Worm (Caenorhabditis elegans) whole organism, young adult: Measurements from ENCODE around the gene C18E9.9.
A peak's percentile ranks its signal among the peaks of the same experiment; 100 is the strongest.

Experiments
- C17E4.6 ChIP-seq: fragments of 200-800 bp; sonication (Bioruptor generic); IDR thresholded peaks from 2 replicates; pipeline ENCODE4 v1.3.6; 2022; ENCODE audit warnings: missing genetic modification reagents, missing genetic modification characterization, missing compliant biosample characterization
- F10E7.11 ChIP-seq: sonication (generic microtip); optimal IDR thresholded peaks from 2 replicates; lab custom pipeline; 2017; ENCODE audit warnings: mild to moderate bottlenecking, missing genetic modification characterization, moderate library complexity, missing compliant biosample characterization
- F23B12.7 ChIP-seq: sonication (generic microtip); optimal IDR thresholded peaks from 2 replicates; lab custom pipeline; 2017; ENCODE audit warnings: missing genetic modification characterization, mild to moderate bottlenecking, missing compliant biosample characterization, antibody characterized with exemption, moderate library complexity; ENCODE audit not compliant: insufficient read depth
- F33H1.4 ChIP-seq: fragments of 200-800 bp; sonication (Bioruptor generic); IDR thresholded peaks from 2 replicates; pipeline ENCODE4 v1.3.6; 2022; ENCODE audit warnings: missing genetic modification reagents, missing genetic modification characterization, missing compliant biosample characterization
- F52B5.7 ChIP-seq: sonication (generic microtip); optimal IDR thresholded peaks from 2 replicates; lab custom pipeline; 2016; ENCODE audit warnings: mild to moderate bottlenecking, missing genetic modification characterization, missing compliant biosample characterization
- K12H6.12 ChIP-seq: fragments of 200-800 bp; sonication (Bioruptor generic); optimal IDR thresholded peaks from 2 replicates; lab custom pipeline; 2018; ENCODE audit warnings: mild to moderate bottlenecking, missing genetic modification characterization, missing compliant biosample characterization
- Y56A3A.18 ChIP-seq: fragments of 200-800 bp; sonication (Bioruptor generic); IDR thresholded peaks from 2 replicates; pipeline ENCODE4 v1.3.6; 2022; ENCODE audit warnings: missing genetic modification reagents, missing genetic modification characterization, missing compliant biosample characterization
- ama-1 ChIP-seq, 3 experiments: fragments of 150-350 bp in 1 of 3; sonication (generic microtip) in 2 of 3; optimal IDR thresholded peaks; 2 replicates each; lab custom pipeline; 2014 to 2018; ENCODE audit warnings: missing biosample characterization in 2 of 3, missing genetic modification characterization in 2 of 3, missing genetic modification reagents in 2 of 3
- athp-1 ChIP-seq: sonication (generic microtip); optimal IDR thresholded peaks from 2 replicates; lab custom pipeline; 2017; ENCODE audit warnings: mild to moderate bottlenecking, missing genetic modification characterization, missing compliant biosample characterization
- attf-5 ChIP-seq: fragments of 200-800 bp; sonication (Bioruptor generic); optimal IDR thresholded peaks from 2 replicates; lab custom pipeline; 2018; ENCODE audit warnings: mild to moderate bottlenecking, missing genetic modification characterization, missing compliant biosample characterization
- bed-2 ChIP-seq: fragments of 200-800 bp; sonication (Bioruptor generic); IDR thresholded peaks from 2 replicates; pipeline ENCODE4 v1.3.6; 2022; ENCODE audit warnings: missing genetic modification reagents, missing genetic modification characterization, missing compliant biosample characterization
- cebp-2 ChIP-seq: fragments of 200-800 bp; sonication (Bioruptor generic); IDR thresholded peaks from 2 replicates; pipeline ENCODE4 v1.3.6; 2022; ENCODE audit warnings: missing genetic modification characterization, missing compliant biosample characterization
- die-1 ChIP-seq: sonication (generic microtip); optimal IDR thresholded peaks from 2 replicates; lab custom pipeline; 2016; ENCODE audit warnings: missing genotype, mild to moderate bottlenecking, missing genetic modification characterization, missing compliant biosample characterization
- dpl-1 ChIP-seq: fragments of 150-350 bp; optimal IDR thresholded peaks from 2 replicates; lab custom pipeline; 2014; ENCODE audit warnings: missing biosample characterization, missing genetic modification reagents, missing genetic modification characterization
- egl-44 ChIP-seq: fragments of 200-800 bp; sonication (Bioruptor generic); IDR thresholded peaks from 2 replicates; pipeline ENCODE4 v1.3.6; 2022; ENCODE audit warnings: missing genetic modification reagents, missing genetic modification characterization, missing compliant biosample characterization
- egrh-3 ChIP-seq: fragments of 200-800 bp; sonication (Bioruptor generic); IDR thresholded peaks from 2 replicates; pipeline ENCODE4 v1.3.6; 2022; ENCODE audit warnings: missing genetic modification reagents, missing genetic modification characterization, missing compliant biosample characterization
- ekl-4 ChIP-seq: fragments of 200-800 bp; sonication (Bioruptor generic); IDR thresholded peaks from 2 replicates; pipeline ENCODE4 v1.3.6; 2022; ENCODE audit warnings: missing genetic modification reagents, missing genetic modification characterization, missing compliant biosample characterization
- gei-17 ChIP-seq: fragments of 200-800 bp; sonication (Bioruptor generic); optimal IDR thresholded peaks from 2 replicates; lab custom pipeline; 2018; ENCODE audit warnings: mild to moderate bottlenecking, missing genetic modification characterization, missing compliant biosample characterization
- hmg-20 ChIP-seq: fragments of 200-800 bp; sonication (Bioruptor generic); IDR thresholded peaks from 2 replicates; pipeline ENCODE4 v1.3.6; 2022; ENCODE audit warnings: missing genetic modification reagents, missing genetic modification characterization, missing compliant biosample characterization
- lir-1 ChIP-seq: fragments of 200-800 bp; sonication (Bioruptor generic); conservative IDR thresholded peaks from 2 replicates; pipeline ENCODE4 v1.3.6; 2022; ENCODE audit warnings: missing genetic modification reagents, missing genetic modification characterization, missing compliant biosample characterization
- lsy-27 ChIP-seq: sonication (generic microtip); optimal IDR thresholded peaks from 2 replicates; lab custom pipeline; 2017; ENCODE audit warnings: missing genetic modification characterization, mild to moderate bottlenecking, missing compliant biosample characterization, antibody characterized with exemption, missing genotype, borderline replicate concordance; ENCODE audit not compliant: insufficient read depth
- madf-8 ChIP-seq: fragments of 200-800 bp; sonication (Bioruptor generic); conservative IDR thresholded peaks from 2 replicates; pipeline ENCODE4 v1.3.6; 2022; ENCODE audit warnings: missing genetic modification reagents, missing genetic modification characterization, missing compliant biosample characterization
- mcd-1 ChIP-seq: fragments of 200-800 bp; sonication (Bioruptor generic); IDR thresholded peaks from 2 replicates; pipeline ENCODE4 v1.3.6; 2022; ENCODE audit warnings: missing genetic modification reagents, missing genetic modification characterization, missing compliant biosample characterization
- nhr-120 ChIP-seq: fragments of 200-800 bp; sonication (Bioruptor generic); IDR thresholded peaks from 2 replicates; pipeline ENCODE4 v1.3.6; 2022; ENCODE audit warnings: missing genetic modification characterization, missing compliant biosample characterization
- nhr-80 ChIP-seq: sonication (generic microtip); optimal IDR thresholded peaks from 2 replicates; lab custom pipeline; 2016; ENCODE audit warnings: missing genetic modification characterization, missing compliant biosample characterization
- pha-4 ChIP-seq: fragments of 150-350 bp; sonication (generic microtip); optimal IDR thresholded peaks from 2 replicates; lab custom pipeline; 2014; ENCODE audit warnings: missing biosample characterization, missing genetic modification reagents, missing genetic modification characterization
- rcor-1 ChIP-seq: fragments of 200-800 bp; sonication (Bioruptor generic); IDR thresholded peaks from 2 replicates; pipeline ENCODE4 v1.3.6; 2022; ENCODE audit warnings: missing genetic modification reagents, missing genetic modification characterization, missing compliant biosample characterization
- sdz-38 ChIP-seq: sonication (generic microtip); optimal IDR thresholded peaks from 2 replicates; lab custom pipeline; 2016; ENCODE audit warnings: missing genotype, missing genetic modification characterization, missing compliant biosample characterization
- sptf-2 ChIP-seq: fragments of 200-800 bp; sonication (Bioruptor generic); optimal IDR thresholded peaks from 2 replicates; lab custom pipeline; 2018; ENCODE audit warnings: mild to moderate bottlenecking, missing genetic modification characterization, missing compliant biosample characterization
- tbp1 ChIP-seq: fragments of 200-800 bp; sonication (Bioruptor generic); optimal IDR thresholded peaks from 2 replicates; lab custom pipeline; 2018; ENCODE audit warnings: mild to moderate bottlenecking, missing genetic modification characterization, missing compliant biosample characterization
- tlf-1 ChIP-seq: fragments of 200-800 bp; sonication (Bioruptor generic); optimal IDR thresholded peaks from 2 replicates; lab custom pipeline; 2018; ENCODE audit warnings: mild to moderate bottlenecking, missing genetic modification characterization, missing compliant biosample characterization
- zfh-2 ChIP-seq: fragments of 200-800 bp; sonication (Bioruptor generic); conservative IDR thresholded peaks from 2 replicates; pipeline ENCODE4 v1.3.6; 2022; ENCODE audit warnings: missing genetic modification reagents, missing genetic modification characterization, missing compliant biosample characterization
- ztf-18 ChIP-seq: sonication (generic microtip); optimal IDR thresholded peaks from 2 replicates; lab custom pipeline; 2016; ENCODE audit warnings: missing genotype, mild to moderate bottlenecking, missing genetic modification characterization, missing compliant biosample characterization
- ztf-22 ChIP-seq: fragments of 200-800 bp; sonication (Bioruptor generic); optimal IDR thresholded peaks from 2 replicates; lab custom pipeline; 2018; ENCODE audit warnings: mild to moderate bottlenecking, missing genetic modification characterization, moderate library complexity, missing compliant biosample characterization
- ztf-25 ChIP-seq: fragments of 200-800 bp; sonication (Bioruptor generic); IDR thresholded peaks from 2 replicates; pipeline ENCODE4 v1.3.6; 2022; ENCODE audit warnings: missing genetic modification reagents, missing genetic modification characterization, missing compliant biosample characterization

C18E9.9 gene

ce11 chrII:9010708-9011107 is 21.4 kb upstream of the C18E9.9 start:
- no peak for TF ChIP-seq die-1 (tag; lab: Kevin White, UChicago)
- 0 out of 2 replicates have a peak, but pooled peaks have one; percentile 22 for TF ChIP-seq zfh-2 (GFP tag; lab: Robert Waterston, UW)
- TF ChIP-seq F52B5.7 (tag; lab: Kevin White, UChicago) = no peak

ce11 chrII:9009976-9010702 is 20.8 kb upstream of the C18E9.9 start:
- no peak for TF ChIP-seq attf-5 (GFP tag; lab: Kevin White, UChicago)
- TF ChIP-seq ekl-4 = no peak
- TF ChIP-seq F33H1.4 (GFP tag; lab: Robert Waterston, UW) = no peak
- TF ChIP-seq madf-8 (GFP tag; lab: Robert Waterston, UW) = no peak
- TF ChIP-seq pha-4 (tag; lab: Kevin White, UChicago) = no peak
- no peak for TF ChIP-seq dpl-1 (GFP tag; lab: Kevin White, UChicago)
- TF ChIP-seq C17E4.6 (GFP tag; lab: Robert Waterston, UW) = no peak
- no peak for TF ChIP-seq egl-44
- no peak for TF ChIP-seq sdz-38 (tag; lab: Kevin White, UChicago)
- TF ChIP-seq Y56A3A.18 (GFP tag; lab: Robert Waterston, UW) = no peak
- no peak for TF ChIP-seq gei-17 (GFP tag; lab: Kevin White, UChicago)
- TF ChIP-seq nhr-80 = no peak
- TF ChIP-seq F52B5.7 (tag; lab: Kevin White, UChicago) = no peak

ce11 chrII:9007741-9008140 is 18.4 kb upstream of the C18E9.9 start:
- no peak for TF ChIP-seq tlf-1
- TF ChIP-seq egrh-3 (GFP tag; lab: Robert Waterston, UW) = peak; percentile 58; the same call in 1 of the 2 replicates
- TF ChIP-seq mcd-1 (GFP tag; lab: Robert Waterston, UW) = 0 out of 2 replicates have a peak, but pooled peaks have one; percentile 17
- peak; percentile 84 for TF ChIP-seq zfh-2 (GFP tag; lab: Robert Waterston, UW)

ce11 chrII:9005067-9005466 is 15.7 kb upstream of the C18E9.9 start, which contains the start of gene F44G4.7:
TSS of gene F44G4.7 (minus strand) at chrII:9005167.
- no peak for TF ChIP-seq ztf-18
- TF ChIP-seq K12H6.12 (tag; lab: Kevin White, UChicago) = no peak
- TF ChIP-seq ama-1 (optimal IDR thresholded peaks at IDR 0.05; lab: Kevin White, UChicago) = no peak
- no peak for TF ChIP-seq ama-1 (GFP tag; optimal IDR thresholded peaks at IDR 0.05; lab: Kevin White, UChicago)
- no peak for TF ChIP-seq die-1 (tag; lab: Kevin White, UChicago)
- no peak for TF ChIP-seq lsy-27 (tag; lab: Kevin White, UChicago)
- no peak for TF ChIP-seq ztf-25 (GFP tag; lab: Robert Waterston, UW)

ce11 chrII:9001743-9002222 is 12.4 kb upstream of the C18E9.9 start, which contains the start of gene F44G4.6:
TSS of gene F44G4.6 (minus strand) at chrII:9001793.
- no peak for TF ChIP-seq rcor-1
- no peak for TF ChIP-seq ztf-22 (GFP tag; lab: Kevin White, UChicago)
- TF ChIP-seq F10E7.11 (tag; lab: Kevin White, UChicago) = no peak
- no peak for TF ChIP-seq athp-1 (tag; lab: Kevin White, UChicago)
- no peak for TF ChIP-seq F33H1.4 (GFP tag; lab: Robert Waterston, UW)

ce11 chrII:9000331-9000730 is 11.0 kb upstream of the C18E9.9 start, which contains the start of gene F44G4.5:
TSS of gene F44G4.5 (minus strand) at chrII:9000431.
- TF ChIP-seq sptf-2 (GFP tag; lab: Kevin White, UChicago) (no peak), nhr-120 (GFP tag; lab: Robert Waterston, UW) (no peak), cebp-2 (GFP tag; lab: Robert Waterston, UW) (no peak), tbp1 (no peak), bed-2 (GFP tag; lab: Robert Waterston, UW) (no peak), lir-1 (no peak), F23B12.7 (tag; lab: Kevin White, UChicago) (no peak), hmg-20 (GFP tag; lab: Robert Waterston, UW) (no peak)
